Fruit fly (Drosophila melanogaster) whole organism, adult: Measurements from ENCODE around the gene CG1632.

Experiments
- bab1 ChIP-seq: fragments of 200-800 bp; sonication (Bioruptor generic); optimal IDR thresholded peaks from 3 replicates; lab custom pipeline; 2019; ENCODE audit warnings: missing biosample characterization, mild to moderate bottlenecking, missing genetic modification characterization, moderate library complexity
- cic ChIP-seq: fragments of 200-800 bp; sonication (Bioruptor generic); optimal IDR thresholded peaks from 2 replicates; lab custom pipeline; 2017; ENCODE audit warnings: missing biosample characterization, mild to moderate bottlenecking, missing genetic modification characterization, moderate library complexity
- ovo ChIP-seq: fragments of 200-800 bp; sonication (Bioruptor generic); optimal IDR thresholded peaks from 2 replicates; lab custom pipeline; 2016; ENCODE audit warnings: missing biosample characterization, missing genetic modification characterization

dm6 chrX:8242298-8242697 is 10.2 kb upstream of the CG1632 start, which contains the start of gene Trxr1:
- TF ChIP-seq ovo (GFP tag; lab: Kevin White, UChicago) (peak; percentile 22), bab1 (GFP tag; lab: Kevin White, UChicago) (peak; percentile 75), cic (GFP tag; lab: Kevin White, UChicago) (peak; percentile 4)
